Fruit fly (Drosophila melanogaster): ENCODE measurements around the gene Meics.

The Meics gene

DNA sequence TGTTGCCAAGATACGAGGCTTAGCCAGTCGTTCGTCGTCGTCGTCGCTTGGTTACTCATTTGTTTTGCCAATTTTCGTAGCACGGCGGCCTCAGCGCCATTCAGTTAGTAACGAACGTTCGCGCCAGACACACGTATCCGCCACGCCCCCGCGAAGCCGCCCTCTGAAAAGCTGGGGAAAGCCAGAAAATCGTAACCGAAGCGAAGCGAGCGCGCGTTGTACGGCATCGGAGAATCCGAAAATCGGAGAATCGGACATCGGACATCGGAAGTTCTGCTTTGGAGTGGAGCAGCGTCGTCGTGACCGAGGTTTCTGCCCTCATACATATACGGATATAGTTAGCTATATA is 25.4 kb downstream of the Meics start, which contains the start of gene CG32137 (continued):
- TF ChIP-seq Bgb (GFP tag; IDR thresholded peaks at IDR 0.05; ENCODE audit: partially characterized antibody) = peak; percentile 70
- TF ChIP-seq CG13894 (tag; optimal IDR thresholded peaks at IDR 0.05) = peak; percentile 95
- peak; percentile 42; the same call in 1 of the 2 replicates for TF ChIP-seq ato (GFP tag; IDR thresholded peaks at IDR 0.05; ENCODE audit: partially characterized antibody)
- TF ChIP-seq gsb (GFP tag; IDR thresholded peaks at IDR 0.05) = 0 out of 2 replicates have a peak, but pooled peaks have one; percentile 1
- no peak for TF ChIP-seq mirr (GFP tag; optimal IDR thresholded peaks at IDR 0.05)
- TF ChIP-seq CG42726 (GFP tag; IDR thresholded peaks at IDR 0.05; ENCODE audit: partially characterized antibody) = peak; percentile 15; the same call in 1 of the 2 replicates
- peak; percentile 23 for TF ChIP-seq CG12769 (tag; optimal IDR thresholded peaks at IDR 0.05)
- 0 out of 2 replicates have a peak, but pooled peaks have one; percentile 18 for TF ChIP-seq CG5953 (GFP tag; IDR thresholded peaks at IDR 0.05)
- TF ChIP-seq grau (tag; optimal IDR thresholded peaks at IDR 0.05) = no peak
- TF ChIP-seq exex (tag; optimal IDR thresholded peaks at IDR 0.05) = no peak
- peak; percentile 99 for TF ChIP-seq Deaf1 (tag; optimal IDR thresholded peaks at IDR 0.05)
- peak; percentile 22; the same call in 1 of the 2 replicates for TF ChIP-seq sna (GFP tag; IDR thresholded peaks at IDR 0.05; ENCODE audit: partially characterized antibody)
- TF ChIP-seq nau (GFP tag; optimal IDR thresholded peaks at IDR 0.05) = no peak
- TF ChIP-seq chm (GFP tag; IDR thresholded peaks at IDR 0.05) = peak; percentile 36; the same call in 1 of the 2 replicates
- no peak for TF ChIP-seq cad (GFP tag; optimal IDR thresholded peaks at IDR 0.05)
- TF ChIP-seq sr (GFP tag; IDR thresholded peaks at IDR 0.05) = peak; percentile 59; the same call in 1 of the 3 replicates
- TF ChIP-seq Ssrp (tag; optimal IDR thresholded peaks at IDR 0.05) = no peak
- no peak for TF ChIP-seq HmgZ (tag; optimal IDR thresholded peaks at IDR 0.05)
- peak; percentile 12 for TF ChIP-seq ftz-f1 (GFP tag; optimal IDR thresholded peaks at IDR 0.05)
- 0 out of 2 replicates have a peak, but pooled peaks have one; percentile 8 for TF ChIP-seq crol (GFP tag; IDR thresholded peaks at IDR 0.05)
- 0 out of 2 replicates have a peak, but pooled peaks have one; percentile 29 for TF ChIP-seq aop (GFP tag; IDR thresholded peaks at IDR 0.05)
- TF ChIP-seq abd-A (tag; optimal IDR thresholded peaks at IDR 0.05) = peak; percentile 31
- TF ChIP-seq rib (GFP tag; IDR thresholded peaks at IDR 0.05) = peak; percentile 81; the same call in 1 of the 2 replicates
- peak; percentile 42; the same call in 1 of the 3 replicates for TF ChIP-seq CG34224 (GFP tag; IDR thresholded peaks at IDR 0.05; ENCODE audit: partially characterized antibody)
- peak; percentile 97 for TF ChIP-seq Jarid2 (GFP tag; optimal IDR thresholded peaks at IDR 0.05)
- peak; percentile 31; the same call in 1 of the 2 replicates for TF ChIP-seq inv (GFP tag; IDR thresholded peaks at IDR 0.05; ENCODE audit: partially characterized antibody)
- peak; percentile 34 for TF ChIP-seq Scr (GFP tag; IDR thresholded peaks at IDR 0.05; ENCODE audit: partially characterized antibody)
- TF ChIP-seq CG13287 (GFP tag; IDR thresholded peaks at IDR 0.05; ENCODE audit: partially characterized antibody) = peak; percentile 67
- peak; percentile 99 for TF ChIP-seq Meics (GFP tag; optimal IDR thresholded peaks at IDR 0.05)
- TF ChIP-seq CG8290 (GFP tag; optimal IDR thresholded peaks at IDR 0.05) = no peak
- peak in 1 of 2 experiments; percentile 43 for TF ChIP-seq CG8290 (tag; optimal IDR thresholded peaks at IDR 0.05)
- 0 out of 2 replicates have a peak, but pooled peaks have one; percentile 4 for TF ChIP-seq E2f2 (GFP tag; IDR thresholded peaks at IDR 0.05)
- TF ChIP-seq btn (GFP tag; optimal IDR thresholded peaks at IDR 0.05) = no peak

DNA sequence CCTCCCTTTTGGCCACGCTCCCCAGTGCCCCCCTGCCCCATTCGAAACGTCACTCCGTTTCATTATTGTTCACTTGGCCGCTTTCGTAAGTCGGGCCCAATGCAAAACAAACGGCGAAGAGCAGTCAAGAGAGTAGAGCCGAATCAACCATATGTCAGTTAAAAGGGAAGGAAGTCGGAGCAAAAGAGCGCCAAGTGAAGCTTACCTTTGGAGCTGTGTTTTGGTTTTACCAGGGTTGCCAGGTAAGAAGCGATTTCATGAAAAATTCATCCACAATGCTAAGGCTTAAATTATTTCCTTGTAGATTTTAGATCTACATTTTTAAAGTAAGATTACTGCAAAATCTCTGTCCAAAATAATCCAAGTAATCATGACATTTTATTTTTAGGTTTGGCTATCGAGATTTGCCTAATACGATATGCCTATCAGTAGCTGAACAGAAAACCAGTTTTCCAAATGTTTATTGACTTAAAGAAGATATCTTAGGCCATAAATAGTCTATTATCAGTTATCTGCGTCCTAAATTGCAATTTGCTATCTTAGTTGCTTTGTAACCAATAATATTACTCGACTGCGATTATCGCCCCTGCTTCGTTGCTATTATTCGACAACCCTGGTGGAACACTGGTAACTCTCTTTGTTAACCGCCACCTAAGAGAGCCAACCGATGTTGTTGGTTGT is 25.9 kb downstream of the Meics start:
- TF ChIP-seq pho (GFP tag; optimal IDR thresholded peaks at IDR 0.05) (peak; percentile 92), MBD-R2 (GFP tag; IDR thresholded peaks at IDR 0.05) (no peak), Xbp1 (GFP tag; optimal IDR thresholded peaks at IDR 0.05) (peak; percentile 90), tx (GFP tag; optimal IDR thresholded peaks at IDR 0.05) (peak; percentile 89), CG43689 (GFP tag; IDR thresholded peaks at IDR 0.05) (peak; percentile 11; the same call in 1 of the 2 replicates), nom (GFP tag; optimal IDR thresholded peaks at IDR 0.05) (peak; percentile 81), CG16863 (GFP tag; optimal IDR thresholded peaks at IDR 0.05) (peak; percentile 90), CG7987 (GFP tag; optimal IDR thresholded peaks at IDR 0.05) (peak; percentile 41), chif (GFP tag; optimal IDR thresholded peaks at IDR 0.05) (peak; percentile 89 to 90), da (GFP tag; optimal IDR thresholded peaks at IDR 0.05) (peak; percentile 89), Max (GFP tag; optimal IDR thresholded peaks at IDR 0.05) (peak; percentile 87), ftz-f1 (GFP tag; optimal IDR thresholded peaks at IDR 0.05) (no peak), pnt (GFP tag; optimal IDR thresholded peaks at IDR 0.05) (peak; percentile 80), Dbx (GFP tag; IDR thresholded peaks at IDR 0.05) (peak; percentile 57; the same call in 2 of the 3 replicates), Jarid2 (GFP tag; optimal IDR thresholded peaks at IDR 0.05) (no peak), CG12219 (GFP tag; optimal IDR thresholded peaks at IDR 0.05) (peak; percentile 87), fd102C (GFP tag; optimal IDR thresholded peaks at IDR 0.05) (no peak), CG12659 (GFP tag; optimal IDR thresholded peaks at IDR 0.05) (peak; percentile 96)

Data from whole organism, embryonic.